Fruit fly (Drosophila melanogaster) whole organism, embryonic: Measurements from ENCODE around the gene crq.

ENCODE experiments used
- Ada2b ChIP-seq: fragments of 200-800 bp; sonication (Bioruptor generic); IDR thresholded peaks from 2 replicates; pipeline ENCODE4 v1.3.6; 2022; ENCODE audit warnings: missing biosample characterization, missing genetic modification characterization
- Adf1 ChIP-seq: fragments of 200-800 bp; sonication (Bioruptor generic); IDR thresholded peaks from 2 replicates; pipeline ENCODE4 v1.3.6; 2022; ENCODE audit warnings: missing biosample characterization, missing genetic modification characterization
- Antp ChIP-seq: fragments of 200-800 bp; sonication (Bioruptor generic); optimal IDR thresholded peaks from 3 replicates; lab custom pipeline; 2016; ENCODE audit warnings: missing biosample characterization, missing genetic modification characterization
- CG10462 ChIP-seq: fragments of 200-800 bp; sonication (Bioruptor generic); optimal IDR thresholded peaks from 2 replicates; lab custom pipeline; 2016; ENCODE audit warnings: missing biosample characterization, missing genetic modification characterization
- CG11695 ChIP-seq: fragments of 200-800 bp; sonication (Bioruptor generic); IDR thresholded peaks from 3 replicates; pipeline ENCODE4 v1.3.6; 2022; ENCODE audit warnings: missing biosample characterization, missing genetic modification characterization
- CG12769 ChIP-seq: fragments of 200-800 bp; sonication (Bioruptor generic); optimal IDR thresholded peaks from 2 replicates; lab custom pipeline; 2019; ENCODE audit warnings: missing biosample characterization, mild to moderate bottlenecking, missing genetic modification characterization, moderate library complexity
- CG13123 ChIP-seq: fragments of 200-800 bp; sonication (Bioruptor generic); optimal IDR thresholded peaks from 2 replicates; lab custom pipeline; 2016; ENCODE audit warnings: missing biosample characterization, missing genetic modification characterization
- CG14860 ChIP-seq: fragments of 200-800 bp; sonication (Bioruptor generic); IDR thresholded peaks from 3 replicates; pipeline ENCODE4 v1.3.6; 2022; ENCODE audit warnings: missing biosample characterization, missing genetic modification characterization; ENCODE audit not compliant: partially characterized antibody
- CG16815 ChIP-seq: fragments of 200-800 bp; sonication (Bioruptor generic); optimal IDR thresholded peaks from 3 replicates; lab custom pipeline; 2017; ENCODE audit warnings: missing biosample characterization, mild to moderate bottlenecking, missing genetic modification characterization
- CG17359 ChIP-seq: fragments of 200-800 bp; sonication (Bioruptor generic); optimal IDR thresholded peaks from 3 replicates; lab custom pipeline; 2018; ENCODE audit warnings: missing biosample characterization, mild to moderate bottlenecking, missing genetic modification characterization, moderate library complexity
- CG17802 ChIP-seq: fragments of 200-800 bp; sonication (Bioruptor generic); optimal IDR thresholded peaks from 2 replicates; lab custom pipeline; 2018; ENCODE audit warnings: missing biosample characterization, mild to moderate bottlenecking, missing genetic modification characterization, moderate library complexity
- CG31388 ChIP-seq: fragments of 200-800 bp; sonication (Bioruptor generic); optimal IDR thresholded peaks from 2 replicates; lab custom pipeline; 2016; ENCODE audit warnings: missing biosample characterization, missing genetic modification characterization
- CG3995 ChIP-seq: fragments of 200-800 bp; sonication (Bioruptor generic); optimal IDR thresholded peaks from 3 replicates; lab custom pipeline; 2016; ENCODE audit warnings: missing biosample characterization, missing genetic modification characterization
- CG4707 ChIP-seq: fragments of 200-800 bp; sonication (Bioruptor generic); optimal IDR thresholded peaks from 2 replicates; lab custom pipeline; 2018; ENCODE audit warnings: missing biosample characterization, mild to moderate bottlenecking, missing genetic modification characterization, moderate library complexity
- CG6254 ChIP-seq: fragments of 200-800 bp; sonication (Bioruptor generic); optimal IDR thresholded peaks from 3 replicates; lab custom pipeline; 2017; ENCODE audit warnings: mild to moderate bottlenecking, missing biosample characterization, missing genetic modification reagents, missing genetic modification characterization
- CG6683 ChIP-seq: fragments of 200-800 bp; sonication (Bioruptor generic); optimal IDR thresholded peaks from 2 replicates; lab custom pipeline; 2017; ENCODE audit warnings: missing biosample characterization, mild to moderate bottlenecking, missing genetic modification characterization, missing genetic modification reagents
- CG7372 ChIP-seq: fragments of 200-800 bp; sonication (Bioruptor generic); IDR thresholded peaks from 2 replicates; pipeline ENCODE4 v1.3.6; 2022; ENCODE audit warnings: missing biosample characterization, missing genetic modification characterization
- CTCF ChIP-seq: fragments of 200-800 bp; sonication (Bioruptor generic); optimal IDR thresholded peaks from 2 replicates; lab custom pipeline; 2017; ENCODE audit warnings: missing biosample characterization, mild to moderate bottlenecking, missing genetic modification characterization, moderate library complexity
- Chrac-16 ChIP-seq: fragments of 200-800 bp; sonication (Bioruptor generic); optimal IDR thresholded peaks from 3 replicates; lab custom pipeline; 2016; ENCODE audit warnings: missing biosample characterization, missing genetic modification characterization
- Dek ChIP-seq: fragments of 200-800 bp; sonication (Bioruptor generic); optimal IDR thresholded peaks from 3 replicates; lab custom pipeline; 2019; ENCODE audit warnings: missing biosample characterization, mild to moderate bottlenecking, missing genetic modification characterization, moderate library complexity
- Dll ChIP-seq: fragments of 200-800 bp; sonication (Bioruptor generic); IDR thresholded peaks from 4 replicates; pipeline ENCODE4 v1.3.6; 2022; ENCODE audit warnings: missing biosample characterization, missing genetic modification characterization; ENCODE audit not compliant: partially characterized antibody
- E2f1 ChIP-seq: fragments of 200-800 bp; sonication (Bioruptor generic); IDR thresholded peaks from 2 replicates; pipeline ENCODE4 v1.3.6; 2022; ENCODE audit warnings: missing biosample characterization, missing genetic modification characterization
- Fer1 ChIP-seq: fragments of 200-800 bp; sonication (Bioruptor generic); optimal IDR thresholded peaks from 2 replicates; lab custom pipeline; 2017; ENCODE audit warnings: missing biosample characterization, mild to moderate bottlenecking, missing genetic modification characterization
- Fer3 ChIP-seq: fragments of 200-800 bp; sonication (Bioruptor generic); optimal IDR thresholded peaks from 2 replicates; lab custom pipeline; 2018; ENCODE audit warnings: missing biosample characterization, mild to moderate bottlenecking, missing genetic modification characterization, moderate library complexity
- Hand ChIP-seq: fragments of 200-800 bp; sonication (Bioruptor generic); optimal IDR thresholded peaks from 2 replicates; lab custom pipeline; 2017; ENCODE audit warnings: mild to moderate bottlenecking, missing biosample characterization, missing genetic modification reagents, missing genetic modification characterization
- HmgD ChIP-seq: fragments of 200-800 bp; sonication (Bioruptor generic); optimal IDR thresholded peaks from 3 replicates; lab custom pipeline; 2016; ENCODE audit warnings: missing biosample characterization, missing genetic modification characterization
- MESR4 ChIP-seq: fragments of 200-800 bp; sonication (Bioruptor generic); optimal IDR thresholded peaks from 2 replicates; lab custom pipeline; 2018; ENCODE audit warnings: missing biosample characterization, mild to moderate bottlenecking, missing genetic modification characterization, moderate library complexity
- MTF-1 ChIP-seq: fragments of 200-800 bp; sonication (Bioruptor generic); optimal IDR thresholded peaks from 2 replicates; lab custom pipeline; 2018; ENCODE audit warnings: missing biosample characterization, mild to moderate bottlenecking, missing genetic modification characterization, borderline replicate concordance
- NfI ChIP-seq: fragments of 200-800 bp; sonication (Bioruptor generic); optimal IDR thresholded peaks from 3 replicates; lab custom pipeline; 2018; ENCODE audit warnings: missing biosample characterization, mild to moderate bottlenecking, missing genetic modification characterization, moderate library complexity
- PHDP ChIP-seq: fragments of 200-800 bp; sonication (Bioruptor generic); optimal IDR thresholded peaks from 3 replicates; lab custom pipeline; 2018; ENCODE audit warnings: missing biosample characterization, mild to moderate bottlenecking, missing genetic modification characterization, moderate library complexity
- Ravus ChIP-seq: fragments of 200-800 bp; sonication (Bioruptor generic); IDR thresholded peaks from 2 replicates; pipeline ENCODE4 v1.3.6; 2022; ENCODE audit warnings: missing biosample characterization, missing genetic modification characterization
- Sry-β ChIP-seq: fragments of 200-800 bp; sonication (Bioruptor generic); optimal IDR thresholded peaks from 2 replicates; lab custom pipeline; 2018; ENCODE audit warnings: missing biosample characterization, mild to moderate bottlenecking, missing genetic modification characterization, moderate library complexity
- ab ChIP-seq: fragments of 200-800 bp; sonication (Bioruptor generic); optimal IDR thresholded peaks from 2 replicates; lab custom pipeline; 2016; ENCODE audit warnings: missing biosample characterization, missing genetic modification characterization
- abd-A ChIP-seq: fragments of 200-800 bp; sonication (Bioruptor generic); optimal IDR thresholded peaks from 3 replicates; lab custom pipeline; 2019; ENCODE audit warnings: missing biosample characterization, mild to moderate bottlenecking, missing genetic modification characterization, moderate library complexity
- chn ChIP-seq: fragments of 200-800 bp; sonication (Bioruptor generic); optimal IDR thresholded peaks from 2 replicates; lab custom pipeline; 2016; ENCODE audit warnings: missing biosample characterization, missing genetic modification characterization
- corto ChIP-seq: fragments of 200-800 bp; sonication (Bioruptor generic); optimal IDR thresholded peaks from 2 replicates; lab custom pipeline; 2016; ENCODE audit warnings: missing biosample characterization, mild to moderate bottlenecking, missing genetic modification characterization, moderate library complexity
- emc ChIP-seq: fragments of 200-800 bp; sonication (Bioruptor generic); optimal IDR thresholded peaks from 2 replicates; lab custom pipeline; 2016; ENCODE audit warnings: missing biosample characterization, missing genetic modification characterization
- exex ChIP-seq: fragments of 200-800 bp; sonication (Bioruptor generic); optimal IDR thresholded peaks from 4 replicates; lab custom pipeline; 2018; ENCODE audit warnings: missing biosample characterization, mild to moderate bottlenecking, missing genetic modification characterization, moderate library complexity
- fru ChIP-seq: fragments of >200 bp; optimal IDR thresholded peaks from 2 replicates; lab custom pipeline; 2017
- ftz-f1 ChIP-seq: fragments of 200-800 bp; sonication (Bioruptor generic); optimal IDR thresholded peaks from 2 replicates; lab custom pipeline; 2016; ENCODE audit warnings: missing biosample characterization, missing genetic modification characterization
- gem ChIP-seq: fragments of 200-800 bp; sonication (Bioruptor generic); optimal IDR thresholded peaks from 2 replicates; lab custom pipeline; 2019; ENCODE audit warnings: missing biosample characterization, mild to moderate bottlenecking, missing genetic modification characterization, moderate library complexity
- kni ChIP-seq: fragments of 200-800 bp; sonication (Bioruptor generic); optimal IDR thresholded peaks from 3 replicates; lab custom pipeline; 2017; ENCODE audit warnings: mild to moderate bottlenecking, missing biosample characterization, missing genetic modification reagents, missing genetic modification characterization
- lov ChIP-seq, 2 experiments: fragments of 200-800 bp in 1 of 2; fragments of >200 bp in 1 of 2; sonication (Bioruptor generic) in 1 of 2; IDR thresholded peaks in 1 of 2; optimal IDR thresholded peaks in 1 of 2; 2 replicates in 1 of 2; 3 replicates in 1 of 2; pipeline versions ENCODE4 v1.3.6 to Lab custom; 2017 to 2022; ENCODE audit warnings: missing biosample characterization in 1 of 2, missing genetic modification characterization in 1 of 2
- pb ChIP-seq: fragments of 200-800 bp; sonication (Bioruptor generic); optimal IDR thresholded peaks from 3 replicates; lab custom pipeline; 2016; ENCODE audit warnings: missing biosample characterization, missing genetic modification characterization
- scrt ChIP-seq: fragments of 200-800 bp; sonication (Bioruptor generic); optimal IDR thresholded peaks from 2 replicates; lab custom pipeline; 2018; ENCODE audit warnings: missing biosample characterization, mild to moderate bottlenecking, missing genetic modification characterization, moderate library complexity
- ssp ChIP-seq: fragments of 200-800 bp; sonication (Bioruptor generic); IDR thresholded peaks from 2 replicates; pipeline ENCODE4 v1.3.6; 2022; ENCODE audit warnings: missing biosample characterization, missing genetic modification characterization
- tll ChIP-seq, 2 experiments: fragments of 200-800 bp in 1 of 2; fragments of >200 bp in 1 of 2; sonication (Bioruptor generic) in 1 of 2; optimal IDR thresholded peaks; 2 replicates each; lab custom pipeline; 2017 to 2019; ENCODE audit warnings: missing biosample characterization in 2 of 2, missing genetic modification characterization in 2 of 2, mild to moderate bottlenecking in 1 of 2, moderate library complexity in 1 of 2
- unpg ChIP-seq: fragments of 200-800 bp; sonication (Bioruptor generic); optimal IDR thresholded peaks from 3 replicates; lab custom pipeline; 2018; ENCODE audit warnings: missing biosample characterization, mild to moderate bottlenecking, missing genetic modification characterization, moderate library complexity
- wek ChIP-seq: fragments of 200-800 bp; sonication (Bioruptor generic); optimal IDR thresholded peaks from 3 replicates; lab custom pipeline; 2018; ENCODE audit warnings: missing biosample characterization, mild to moderate bottlenecking, missing genetic modification characterization, moderate library complexity

crq gene

DNA sequence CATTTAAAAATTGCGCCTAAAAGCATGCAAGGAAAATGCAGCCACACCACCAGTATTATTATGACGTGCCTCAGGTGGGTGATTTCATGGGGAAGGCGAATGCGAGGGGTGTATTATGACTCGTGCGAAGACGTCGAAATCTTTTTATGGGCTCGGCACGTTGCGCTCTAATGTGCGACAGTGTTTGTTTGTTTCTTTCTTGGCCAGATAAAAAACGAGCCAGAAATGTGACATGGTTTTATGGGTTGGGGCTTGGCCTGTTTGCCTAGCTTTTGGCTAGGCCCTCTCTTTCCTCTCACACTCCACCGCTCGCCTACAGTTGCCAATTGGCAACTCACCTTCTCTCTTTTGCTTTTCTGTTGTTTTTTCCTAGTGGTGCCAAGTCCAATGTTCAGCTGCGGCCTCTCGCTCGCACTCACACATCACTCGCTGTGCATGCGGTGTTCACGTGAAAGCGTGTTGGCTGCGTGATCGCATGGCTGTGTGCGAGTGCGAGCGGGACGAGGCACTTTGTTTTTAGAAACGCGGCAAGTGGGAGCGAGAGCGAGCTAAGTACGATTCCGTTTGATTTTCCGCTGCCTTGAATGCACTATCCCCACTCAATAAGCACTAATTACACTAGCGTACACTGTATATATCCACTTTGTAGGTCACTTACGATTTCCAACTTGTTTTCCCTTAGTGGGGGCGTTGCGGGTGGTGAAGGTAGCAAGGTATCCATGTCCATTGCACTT, 26.1 kb upstream of the crq start (continued):
- TF ChIP-seq CG12769 (tag; lab: Kevin White, UChicago) (peak; percentile 72), CG6254 (GFP tag; lab: Kevin White, UChicago) (peak; percentile 87), NfI (no peak), Dll (no peak), scrt (GFP tag; lab: Kevin White, UChicago) (peak; percentile 78), CG6683 (GFP tag; lab: Kevin White, UChicago) (peak; percentile 20), E2f1 (GFP tag; lab: Robert Waterston, UW) (no peak), exex (tag; lab: Kevin White, UChicago) (peak; percentile 5), CG17359 (tag; lab: Kevin White, UChicago) (peak; percentile 35), Sry-β (GFP tag; lab: Kevin White, UChicago) (peak; percentile 36), kni (GFP tag; lab: Kevin White, UChicago) (peak; percentile 90), wek (peak; percentile 26), PHDP (peak; percentile 47), Chrac-16 (no peak), CG7372 (no peak), CTCF (GFP tag; lab: Kevin White, UChicago) (peak; percentile 53), tll (GFP tag; optimal IDR thresholded peaks at IDR 0.05; lab: Kevin White, UChicago) (no peak), CG4707 (GFP tag; lab: Kevin White, UChicago) (no peak), ftz-f1 (GFP tag; lab: Kevin White, UChicago) (peak; percentile 79), pb (GFP tag; lab: Kevin White, UChicago) (no peak), lov (optimal IDR thresholded peaks at IDR 0.05; lab: Kevin White, UChicago) (no peak), lov (GFP tag; IDR thresholded peaks at IDR 0.05; lab: Robert Waterston, UW) (no peak), HmgD (GFP tag; lab: Kevin White, UChicago) (peak; percentile 53), fru (no peak), Hand (GFP tag; lab: Kevin White, UChicago) (peak; percentile 39), Antp (GFP tag; lab: Kevin White, UChicago) (no peak), ab (GFP tag; lab: Kevin White, UChicago) (no peak), MTF-1 (GFP tag; lab: Kevin White, UChicago) (peak; percentile 26), CG16815 (GFP tag; lab: Kevin White, UChicago) (no peak), Adf1 (GFP tag; lab: Robert Waterston, UW) (no peak), CG13123 (GFP tag; lab: Kevin White, UChicago) (no peak), CG31388 (GFP tag; lab: Kevin White, UChicago) (no peak), Dek (tag; lab: Kevin White, UChicago) (peak; percentile 43), unpg (no peak), abd-A (tag; lab: Kevin White, UChicago) (peak; percentile 96), gem (no peak), MESR4 (GFP tag; lab: Kevin White, UChicago) (no peak), ssp (GFP tag; lab: Robert Waterston, UW) (no peak), CG17802 (no peak), Fer3 (peak; percentile 24), CG10462 (GFP tag; lab: Kevin White, UChicago) (no peak), CG11695 (no peak), chn (peak; percentile 70), corto (GFP tag; lab: Kevin White, UChicago) (peak; percentile 9), Ada2b (GFP tag; lab: Robert Waterston, UW) (no peak), Ravus (no peak), Fer1 (GFP tag; lab: Kevin White, UChicago) (peak; percentile 69), CG14860 (no peak), emc (no peak), CG3995 (GFP tag; lab: Kevin White, UChicago) (no peak)
